Worm (Caenorhabditis elegans): ENCODE measurements around the gene toe-2.

DNA sequence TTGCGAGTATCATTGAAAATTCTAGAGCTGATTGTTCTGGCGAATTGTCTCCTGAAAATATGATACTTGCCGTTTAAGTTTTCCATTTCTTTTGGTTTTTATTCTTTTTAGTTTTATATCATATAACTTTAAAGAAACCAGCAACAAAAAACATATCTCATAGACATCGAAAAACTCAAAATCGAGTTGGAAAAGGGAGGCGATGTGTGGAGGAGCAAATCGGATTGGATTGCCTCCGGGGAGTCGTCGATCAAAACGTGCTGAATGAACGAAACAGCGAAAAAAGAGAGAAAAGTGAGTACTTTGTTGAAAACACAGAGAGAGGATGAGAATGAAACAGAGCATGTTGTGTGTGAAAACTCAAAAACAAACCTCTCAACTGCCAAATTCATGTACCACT, 24.0 kb downstream of the toe-2 start:
- TF ChIP-seq nhr-76 (tag; optimal IDR thresholded peaks at IDR 0.05) (no peak), nhr-237 (tag; optimal IDR thresholded peaks at IDR 0.05) (no peak), blmp-1 (tag; optimal IDR thresholded peaks at IDR 0.05) (no peak)
